Fruit fly (Drosophila melanogaster) whole organism, embryonic: Measurements from ENCODE around the gene Mo25.

ENCODE experiments used
- Awh ChIP-seq: fragments of 200-800 bp; sonication (Bioruptor generic); IDR thresholded peaks from 2 replicates; pipeline ENCODE4, ENCODE4 v1.3.6; 2022; ENCODE audit warnings: missing biosample characterization, missing genetic modification characterization
- BEAF-32 ChIP-seq: fragments of 200-800 bp; sonication (Bioruptor generic); optimal IDR thresholded peaks from 3 replicates; lab custom pipeline; 2017; ENCODE audit warnings: missing biosample characterization, missing genetic modification characterization, mild to moderate bottlenecking, moderate library complexity, missing genetic modification reagents
- CG10147 ChIP-seq: fragments of 200-800 bp; sonication (Bioruptor generic); optimal IDR thresholded peaks from 2 replicates; lab custom pipeline; 2019; ENCODE audit warnings: missing biosample characterization, mild to moderate bottlenecking, missing genetic modification characterization, moderate library complexity
- CG10366 ChIP-seq: fragments of 200-800 bp; sonication (Bioruptor generic); IDR thresholded peaks from 2 replicates; pipeline ENCODE4 v1.3.6; 2022; ENCODE audit warnings: missing biosample characterization, missing genetic modification characterization
- CG11085 ChIP-seq: fragments of 200-800 bp; sonication (Bioruptor generic); IDR thresholded peaks from 2 replicates; pipeline ENCODE4 v1.3.6; 2022; ENCODE audit warnings: missing biosample characterization, missing genetic modification characterization
- CG12299 ChIP-seq: fragments of 200-800 bp; sonication (Bioruptor generic); optimal IDR thresholded peaks from 2 replicates; lab custom pipeline; 2018; ENCODE audit warnings: missing biosample characterization, mild to moderate bottlenecking, missing genetic modification characterization
- CG12942 ChIP-seq: fragments of 200-800 bp; sonication (Bioruptor generic); optimal IDR thresholded peaks from 3 replicates; lab custom pipeline; 2016; ENCODE audit warnings: missing biosample characterization, missing genetic modification characterization
- CG13287 ChIP-seq: fragments of 200-800 bp; sonication (Bioruptor generic); IDR thresholded peaks from 2 replicates; pipeline ENCODE4 v1.3.6; 2022; ENCODE audit warnings: missing biosample characterization, missing genetic modification characterization; ENCODE audit not compliant: partially characterized antibody
- CG14050 ChIP-seq: fragments of 200-800 bp; sonication (Bioruptor generic); IDR thresholded peaks from 3 replicates; pipeline ENCODE4 v1.3.6; 2022; ENCODE audit warnings: missing biosample characterization, missing genetic modification characterization
- CG14965 ChIP-seq: fragments of 200-800 bp; sonication (Bioruptor generic); optimal IDR thresholded peaks from 2 replicates; lab custom pipeline; 2016; ENCODE audit warnings: missing biosample characterization, missing genetic modification characterization, borderline replicate concordance
- CG15269 ChIP-seq: fragments of 200-800 bp; sonication (Bioruptor generic); optimal IDR thresholded peaks from 2 replicates; lab custom pipeline; 2018; ENCODE audit warnings: missing biosample characterization, mild to moderate bottlenecking, missing genetic modification characterization, moderate library complexity
- CG15696 ChIP-seq: fragments of 200-800 bp; sonication (Bioruptor generic); optimal IDR thresholded peaks from 2 replicates; lab custom pipeline; 2019; ENCODE audit warnings: missing biosample characterization, mild to moderate bottlenecking, missing genetic modification characterization, moderate library complexity
- CG1647 ChIP-seq: fragments of 200-800 bp; sonication (Bioruptor generic); optimal IDR thresholded peaks from 3 replicates; lab custom pipeline; 2016; ENCODE audit warnings: missing biosample characterization, missing genetic modification characterization
- CG18599 ChIP-seq: fragments of 200-800 bp; sonication (Bioruptor generic); optimal IDR thresholded peaks from 3 replicates; lab custom pipeline; 2017; ENCODE audit warnings: missing biosample characterization, missing genetic modification characterization, mild to moderate bottlenecking, moderate library complexity, missing genetic modification reagents
- CG3163 ChIP-seq: fragments of 200-800 bp; sonication (Bioruptor generic); optimal IDR thresholded peaks from 3 replicates; lab custom pipeline; 2016; ENCODE audit warnings: missing biosample characterization, missing genetic modification characterization
- CG32772 ChIP-seq: fragments of 200-800 bp; sonication (Bioruptor generic); IDR thresholded peaks from 2 replicates; pipeline ENCODE4 v1.3.6; 2022; ENCODE audit warnings: missing biosample characterization, missing genetic modification characterization
- CG34224 ChIP-seq: fragments of 200-800 bp; sonication (Bioruptor generic); IDR thresholded peaks from 3 replicates; pipeline ENCODE4 v1.3.6; 2022; ENCODE audit warnings: missing biosample characterization, missing genetic modification characterization; ENCODE audit not compliant: partially characterized antibody
- CG42726 ChIP-seq: fragments of 200-800 bp; sonication (Bioruptor generic); IDR thresholded peaks from 2 replicates; pipeline ENCODE4 v1.3.6; 2022; ENCODE audit warnings: missing biosample characterization, missing genetic modification characterization; ENCODE audit not compliant: partially characterized antibody
- CG6765 ChIP-seq: fragments of 200-800 bp; sonication (Bioruptor generic); optimal IDR thresholded peaks from 3 replicates; lab custom pipeline; 2017; ENCODE audit warnings: missing biosample characterization, mild to moderate bottlenecking, missing genetic modification characterization
- CG7372 ChIP-seq: fragments of 200-800 bp; sonication (Bioruptor generic); IDR thresholded peaks from 2 replicates; pipeline ENCODE4 v1.3.6; 2022; ENCODE audit warnings: missing biosample characterization, missing genetic modification characterization
- CG9609 ChIP-seq: fragments of 200-800 bp; sonication (Bioruptor generic); optimal IDR thresholded peaks from 3 replicates; lab custom pipeline; 2016; ENCODE audit warnings: missing biosample characterization, missing genetic modification characterization
- D19A ChIP-seq: fragments of 200-800 bp; optimal IDR thresholded peaks from 3 replicates; lab custom pipeline; 2019; ENCODE audit warnings: missing biosample characterization, mild to moderate bottlenecking, missing genetic modification characterization, moderate library complexity
- Dfd ChIP-seq, 2 experiments: fragments of >200 bp; optimal IDR thresholded peaks; 2 replicates each; lab custom pipeline; 2017; ENCODE audit warnings: missing biosample characterization in 2 of 2, missing genetic modification characterization in 2 of 2
- Dip3 ChIP-seq: fragments of 200-800 bp; sonication (Bioruptor generic); optimal IDR thresholded peaks from 3 replicates; lab custom pipeline; 2016; ENCODE audit warnings: missing biosample characterization, missing genetic modification characterization
- Dref ChIP-seq: fragments of 200-800 bp; sonication (Bioruptor generic); IDR thresholded peaks from 2 replicates; pipeline ENCODE4 v1.3.6; 2022; ENCODE audit warnings: missing biosample characterization, missing genetic modification characterization
- ERR ChIP-seq: fragments of 200-800 bp; sonication (Bioruptor generic); optimal IDR thresholded peaks from 2 replicates; lab custom pipeline; 2016; ENCODE audit warnings: missing biosample characterization, missing genetic modification characterization
- Fer2 ChIP-seq: fragments of 200-800 bp; sonication (Bioruptor generic); optimal IDR thresholded peaks from 2 replicates; lab custom pipeline; 2018; ENCODE audit warnings: missing biosample characterization, mild to moderate bottlenecking, missing genetic modification characterization, moderate library complexity
- MBD-R2 ChIP-seq: fragments of 200-800 bp; sonication (Bioruptor generic); IDR thresholded peaks from 2 replicates; pipeline ENCODE4 v1.3.6; 2022; ENCODE audit warnings: missing biosample characterization, missing genetic modification characterization
- Med ChIP-seq: fragments of 200-800 bp; sonication (Bioruptor generic); peaks from one replicate; lab custom pipeline; 2016; ENCODE audit warnings: missing biosample characterization, missing genetic modification characterization, mild to moderate bottlenecking, inconsistent platforms, moderate library complexity
- NC2β ChIP-seq: fragments of 200-800 bp; sonication (Bioruptor generic); optimal IDR thresholded peaks from 2 replicates; lab custom pipeline; 2016; ENCODE audit warnings: missing biosample characterization, missing genetic modification characterization
- Optix ChIP-seq: fragments of 200-800 bp; sonication (Bioruptor generic); IDR thresholded peaks from 3 replicates; pipeline ENCODE4 v1.3.6; 2022; ENCODE audit warnings: missing biosample characterization, missing genetic modification characterization
- Xrp1 ChIP-seq: fragments of 200-800 bp; sonication (Bioruptor generic); IDR thresholded peaks from 2 replicates; pipeline ENCODE4 v1.3.6; 2022; ENCODE audit warnings: missing biosample characterization, missing genetic modification characterization
- btn ChIP-seq: fragments of 200-800 bp; sonication (Bioruptor generic); optimal IDR thresholded peaks from 2 replicates; lab custom pipeline; 2016; ENCODE audit warnings: missing biosample characterization, missing genetic modification characterization
- ci ChIP-seq: fragments of 200-800 bp; sonication (Bioruptor generic); IDR thresholded peaks from 3 replicates; pipeline ENCODE4 v1.3.6; 2022; ENCODE audit warnings: missing biosample characterization, missing genetic modification characterization
- corto ChIP-seq: fragments of 200-800 bp; sonication (Bioruptor generic); optimal IDR thresholded peaks from 2 replicates; lab custom pipeline; 2016; ENCODE audit warnings: missing biosample characterization, mild to moderate bottlenecking, missing genetic modification characterization, moderate library complexity
- crol ChIP-seq: fragments of 200-800 bp; sonication (Bioruptor generic); IDR thresholded peaks from 2 replicates; pipeline ENCODE4 v1.3.6; 2022; ENCODE audit warnings: missing biosample characterization, missing genetic modification characterization
- dm ChIP-seq: fragments of 200-800 bp; sonication (Bioruptor generic); optimal IDR thresholded peaks from 3 replicates; lab custom pipeline; 2016; ENCODE audit warnings: missing biosample characterization, missing genetic modification characterization
- esg ChIP-seq: fragments of 200-800 bp; sonication (Bioruptor generic); conservative IDR thresholded peaks from 2 replicates; pipeline ENCODE4 v1.3.6; 2022; ENCODE audit warnings: missing biosample characterization, missing genetic modification characterization
- grn ChIP-seq: fragments of 200-800 bp; sonication (Bioruptor generic); optimal IDR thresholded peaks from 3 replicates; lab custom pipeline; 2017; ENCODE audit warnings: missing biosample characterization, missing genetic modification characterization
- hb ChIP-seq: fragments of 200-800 bp; sonication (Bioruptor generic); IDR thresholded peaks from 3 replicates; pipeline ENCODE4 v1.3.6; 2022; ENCODE audit warnings: missing biosample characterization, missing genetic modification characterization; ENCODE audit not compliant: partially characterized antibody
- hth ChIP-seq: fragments of >200 bp; optimal IDR thresholded peaks from 2 replicates; lab custom pipeline; 2017; ENCODE audit warnings: inconsistent platforms
- ken ChIP-seq: fragments of 200-800 bp; sonication (Bioruptor generic); IDR thresholded peaks from 3 replicates; pipeline ENCODE4 v1.3.6; 2022; ENCODE audit warnings: missing biosample characterization, missing genetic modification characterization
- knrl ChIP-seq: fragments of 200-800 bp; sonication (Bioruptor generic); IDR thresholded peaks from 3 replicates; pipeline ENCODE4 v1.3.6; 2022; ENCODE audit warnings: missing biosample characterization, missing genetic modification characterization; ENCODE audit not compliant: partially characterized antibody
- maf-S ChIP-seq: fragments of 200-800 bp; sonication (Bioruptor generic); optimal IDR thresholded peaks from 2 replicates; lab custom pipeline; 2016; ENCODE audit warnings: missing biosample characterization, missing genetic modification characterization
- pho ChIP-seq: fragments of 200-800 bp; sonication (Bioruptor generic); optimal IDR thresholded peaks from 2 replicates; lab custom pipeline; 2016; ENCODE audit warnings: missing biosample characterization, missing genetic modification characterization
- phol ChIP-seq: fragments of 200-800 bp; sonication (Bioruptor generic); optimal IDR thresholded peaks from 3 replicates; lab custom pipeline; 2018; ENCODE audit warnings: missing biosample characterization, mild to moderate bottlenecking, missing genetic modification characterization, moderate library complexity
- rib ChIP-seq: fragments of 200-800 bp; sonication (Bioruptor generic); IDR thresholded peaks from 2 replicates; pipeline ENCODE4 v1.3.6; 2022; ENCODE audit warnings: missing biosample characterization, missing genetic modification characterization
- sens ChIP-seq: fragments of 200-800 bp; sonication (Bioruptor generic); peaks from one replicate; lab custom pipeline; 2016; ENCODE audit warnings: missing biosample characterization, missing genetic modification characterization
- sim ChIP-seq: fragments of 200-800 bp; sonication (Bioruptor generic); IDR thresholded peaks from 2 replicates; pipeline ENCODE4 v1.3.6; 2022; ENCODE audit warnings: missing biosample characterization, missing genetic modification characterization
- trh ChIP-seq: fragments of 200-800 bp; sonication (Bioruptor generic); optimal IDR thresholded peaks from 2 replicates; lab custom pipeline; 2016; ENCODE audit warnings: missing biosample characterization, missing genetic modification characterization
- tx ChIP-seq: fragments of 200-800 bp; sonication (Bioruptor generic); optimal IDR thresholded peaks from 2 replicates; lab custom pipeline; 2016; ENCODE audit warnings: missing biosample characterization, missing genetic modification characterization

Mo25 gene

DNA sequence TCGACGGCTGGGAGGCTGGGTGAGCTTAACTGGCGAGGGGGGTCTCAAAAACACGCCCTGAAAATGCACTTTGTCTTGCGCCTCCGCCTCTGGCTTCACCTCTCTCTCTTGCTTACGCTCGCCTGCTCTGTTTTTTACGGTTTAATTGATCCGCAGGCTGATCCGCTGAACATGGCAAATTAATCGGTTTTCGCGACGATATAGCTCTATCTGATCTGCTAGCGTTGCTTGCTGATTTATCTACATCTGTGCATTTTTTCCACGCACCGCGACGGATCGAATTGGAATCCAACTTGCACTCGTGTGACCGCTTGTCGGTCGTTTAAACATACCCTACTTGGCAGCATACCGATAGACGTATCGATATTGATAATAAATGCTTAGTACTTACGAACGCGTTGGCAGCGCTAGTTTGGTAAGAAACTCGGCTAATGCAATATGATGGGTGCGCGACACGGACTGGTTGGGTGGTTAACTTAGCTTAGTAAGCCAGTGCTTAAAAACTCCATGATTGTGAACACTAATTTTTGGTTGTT, 32.4 kb upstream of the Mo25 start, which contains the start of gene Abl (continued):
- TF ChIP-seq CG10147 (peak; percentile 51), tx (peak; percentile 68), CG9609 (GFP tag; lab: Kevin White, UChicago) (peak; percentile 67), corto (GFP tag; lab: Kevin White, UChicago) (no peak), grn (GFP tag; lab: Kevin White, UChicago) (peak; percentile 79), Dfd (GFP tag; optimal IDR thresholded peaks at IDR 0.05; lab: Kevin White, UChicago) (no peak), CG14965 (GFP tag; lab: Kevin White, UChicago) (peak; percentile 23), CG6765 (GFP tag; lab: Kevin White, UChicago) (peak; percentile 33), hb (GFP tag; lab: Robert Waterston, UW) (0 out of 3 replicates have a peak, but pooled peaks have one; percentile 54), pho (GFP tag; lab: Kevin White, UChicago) (peak; percentile 84), Optix (GFP tag; lab: Robert Waterston, UW) (no peak), Dip3 (GFP tag; lab: Kevin White, UChicago) (peak; percentile 76), CG18599 (peak; percentile 78), CG11085 (GFP tag; lab: Robert Waterston, UW) (0 out of 2 replicates have a peak, but pooled peaks have one; percentile 33), esg (GFP tag; lab: Robert Waterston, UW) (no peak), sim (no peak), CG12942 (GFP tag; lab: Kevin White, UChicago) (peak; percentile 51), CG13287 (GFP tag; lab: Robert Waterston, UW) (peak; percentile 90), ci (peak; percentile 76), MBD-R2 (peak; percentile 82), phol (tag; lab: Kevin White, UChicago) (peak; percentile 80), CG1647 (GFP tag; lab: Kevin White, UChicago) (peak; percentile 82), crol (GFP tag; lab: Robert Waterston, UW) (peak; percentile 61; the same call in 1 of the 2 replicates), hth (lab: Kevin White, UChicago) (no peak), CG32772 (GFP tag; lab: Robert Waterston, UW) (no peak), rib (GFP tag; lab: Robert Waterston, UW) (no peak), maf-S (GFP tag; lab: Kevin White, UChicago) (peak; percentile 77), D19A (peak; percentile 44), ERR (GFP tag; lab: Kevin White, UChicago) (peak; percentile 90), CG15696 (tag; lab: Kevin White, UChicago) (no peak), NC2β (GFP tag; lab: Kevin White, UChicago) (peak; percentile 67), CG34224 (GFP tag; lab: Robert Waterston, UW) (peak; percentile 64), CG7372 (GFP tag; lab: Robert Waterston, UW) (no peak), Fer2 (no peak), BEAF-32 (GFP tag; lab: Kevin White, UChicago) (peak; percentile 95), dm (peak; percentile 55), sens (peak; percentile 91), Awh (no peak), CG15269 (tag; lab: Kevin White, UChicago) (no peak), CG3163 (GFP tag; lab: Kevin White, UChicago) (peak; percentile 75), CG14050 (GFP tag; lab: Robert Waterston, UW) (no peak), CG10366 (GFP tag; lab: Robert Waterston, UW) (peak; percentile 53), Med (GFP tag; lab: Kevin White, UChicago) (peak; percentile 98), CG42726 (GFP tag; lab: Robert Waterston, UW) (peak; percentile 89), Dref (GFP tag; lab: Robert Waterston, UW) (peak; percentile 93), ken (GFP tag; lab: Robert Waterston, UW) (peak; percentile 56; the same call in 2 of the 3 replicates), trh (no peak), knrl (GFP tag; lab: Robert Waterston, UW) (peak; percentile 83), btn (GFP tag; lab: Kevin White, UChicago) (peak; percentile 26), CG12299 (tag; lab: Kevin White, UChicago) (peak; percentile 69), Xrp1 (GFP tag; lab: Robert Waterston, UW) (peak; percentile 57)
